Worm (Caenorhabditis elegans): Measurements from ENCODE around the gene F20D6.2.

DNA sequence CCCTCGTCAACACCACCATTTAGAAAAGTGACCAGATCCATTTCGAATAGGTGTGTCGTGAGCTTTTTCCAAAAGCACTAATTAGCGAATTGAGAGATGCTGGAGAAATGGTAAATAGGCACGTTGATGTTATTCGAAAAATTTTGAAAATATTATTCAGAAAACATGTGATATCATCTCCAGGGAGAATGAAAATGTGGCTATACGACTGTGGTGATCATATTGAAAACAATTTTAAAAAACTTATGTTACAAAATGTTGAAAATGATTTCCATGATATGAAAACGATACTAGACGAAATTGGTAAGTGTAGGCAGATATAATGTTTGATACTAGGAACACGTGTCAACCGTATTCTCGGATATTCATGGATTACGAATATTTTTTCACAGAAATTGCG is 41.0 kb downstream of the F20D6.2 start, which contains the start of gene K07C11.10:
- TF ChIP-seq tab-1 (GFP tag; IDR thresholded peaks at IDR 0.05): no peak
- no peak for TF ChIP-seq klf-2 (GFP tag; conservative IDR thresholded peaks at IDR 0.05)
- no peak for TF ChIP-seq cog-1 (tag; optimal IDR thresholded peaks at IDR 0.05)
- no peak for TF ChIP-seq ztf-23 (GFP tag; IDR thresholded peaks at IDR 0.05)
- no peak for TF ChIP-seq ztf-29 (GFP tag; IDR thresholded peaks at IDR 0.05)
- no peak for TF ChIP-seq med-1 (GFP tag; optimal IDR thresholded peaks at IDR 0.05; ENCODE audit: insufficient read depth)
- TF ChIP-seq flt-1 (GFP tag; IDR thresholded peaks at IDR 0.05): no peak
